Fruit fly (Drosophila melanogaster) whole organism: Measurements from ENCODE around the gene msi.

Experiments
- CG8478 ChIP-seq: fragments of >200 bp; optimal IDR thresholded peaks from 2 replicates; lab custom pipeline; 2018; ENCODE audit warnings: inconsistent platforms
- Dll ChIP-seq: fragments of >200 bp; optimal IDR thresholded peaks from 2 replicates; lab custom pipeline; 2017
- pan ChIP-seq: fragments of >200 bp; optimal IDR thresholded peaks from 2 replicates; lab custom pipeline; 2017
- usp ChIP-seq: fragments of >200 bp; optimal IDR thresholded peaks from 2 replicates; lab custom pipeline; 2017; ENCODE audit warnings: missing biosample characterization, missing genetic modification characterization, mixed read lengths

DNA sequence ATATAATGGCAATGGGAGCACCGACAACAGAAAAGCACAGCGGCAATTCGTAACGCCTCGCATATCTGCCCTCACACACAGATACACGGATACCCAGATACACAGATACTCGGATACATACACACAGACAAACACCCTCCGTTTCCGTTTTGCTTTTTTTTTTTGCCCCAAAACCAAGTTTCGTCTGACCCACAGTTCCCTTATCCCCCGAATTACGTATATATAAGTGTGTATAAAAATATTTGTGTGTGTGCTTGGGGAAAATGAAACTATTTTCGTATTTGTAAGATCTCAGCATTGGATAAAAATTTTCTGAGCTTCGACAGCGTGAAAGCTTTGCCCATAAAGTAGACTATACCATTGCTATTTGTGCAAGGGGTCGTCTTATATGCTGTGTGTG lies 43.4 kb downstream of the msi start:
- TF ChIP-seq Dll (lab: Kevin White, UChicago): no peak
- TF ChIP-seq CG8478 (lab: Kevin White, UChicago): no peak
- no peak for TF ChIP-seq usp (GFP tag; lab: Kevin White, UChicago)
- TF ChIP-seq pan (lab: Kevin White, UChicago): no peak
